Fruit fly (Drosophila melanogaster) whole organism, embryonic: ENCODE data around the gene Lamtor4.

ENCODE experiments used
- Awh ChIP-seq: fragments of 200-800 bp; sonication (Bioruptor generic); IDR thresholded peaks from 2 replicates; pipeline ENCODE4, ENCODE4 v1.3.6; 2022; ENCODE audit warnings: missing biosample characterization, missing genetic modification characterization
- Bdp1 ChIP-seq: fragments of 200-800 bp; sonication (Bioruptor generic); optimal IDR thresholded peaks from 3 replicates; lab custom pipeline; 2016; ENCODE audit warnings: missing biosample characterization, missing genetic modification characterization
- CG11456 ChIP-seq: fragments of 200-800 bp; sonication (Bioruptor generic); IDR thresholded peaks from 3 replicates; pipeline ENCODE4 v1.3.6; 2022; ENCODE audit warnings: missing biosample characterization, missing genetic modification characterization
- CG11695 ChIP-seq: fragments of 200-800 bp; sonication (Bioruptor generic); IDR thresholded peaks from 3 replicates; pipeline ENCODE4 v1.3.6; 2022; ENCODE audit warnings: missing biosample characterization, missing genetic modification characterization
- CG12236 ChIP-seq: fragments of 200-800 bp; sonication (Bioruptor generic); optimal IDR thresholded peaks from 2 replicates; lab custom pipeline; 2016; ENCODE audit warnings: missing biosample characterization, missing genetic modification characterization
- CG13424 ChIP-seq: fragments of 200-800 bp; sonication (Bioruptor generic); optimal IDR thresholded peaks from 2 replicates; lab custom pipeline; 2019; ENCODE audit warnings: missing biosample characterization, mild to moderate bottlenecking, missing genetic modification characterization, moderate library complexity
- CG15479 ChIP-seq: fragments of 200-800 bp; sonication (Bioruptor generic); optimal IDR thresholded peaks from 3 replicates; lab custom pipeline; 2019; ENCODE audit warnings: missing biosample characterization, mild to moderate bottlenecking, missing genetic modification characterization, moderate library complexity
- CG17912 ChIP-seq: fragments of 200-800 bp; sonication (Bioruptor generic); optimal IDR thresholded peaks from 2 replicates; lab custom pipeline; 2018; ENCODE audit warnings: missing biosample characterization, mild to moderate bottlenecking, missing genetic modification characterization
- CG18764 ChIP-seq: fragments of 200-800 bp; sonication (Bioruptor generic); optimal IDR thresholded peaks from 3 replicates; lab custom pipeline; 2016; ENCODE audit warnings: missing biosample characterization, missing genetic modification characterization
- CG2199 ChIP-seq: fragments of 200-800 bp; sonication (Bioruptor generic); IDR thresholded peaks from 3 replicates; pipeline ENCODE4 v1.3.6; 2022; ENCODE audit warnings: missing biosample characterization, missing genetic modification characterization
- CG30431 ChIP-seq: fragments of 200-800 bp; sonication (Bioruptor generic); optimal IDR thresholded peaks from 2 replicates; lab custom pipeline; 2017; ENCODE audit warnings: missing biosample characterization, missing genetic modification characterization
- CG34224 ChIP-seq: fragments of 200-800 bp; sonication (Bioruptor generic); IDR thresholded peaks from 3 replicates; pipeline ENCODE4 v1.3.6; 2022; ENCODE audit warnings: missing biosample characterization, missing genetic modification characterization; ENCODE audit not compliant: partially characterized antibody
- CG34376 ChIP-seq: fragments of 200-800 bp; sonication (Bioruptor generic); optimal IDR thresholded peaks from 2 replicates; lab custom pipeline; 2018; ENCODE audit warnings: missing biosample characterization, mild to moderate bottlenecking, missing genetic modification characterization
- CG4328 ChIP-seq: fragments of 200-800 bp; sonication (Bioruptor generic); optimal IDR thresholded peaks from 3 replicates; lab custom pipeline; 2017; ENCODE audit warnings: missing biosample characterization, missing genetic modification reagents, missing genetic modification characterization
- CG6272 ChIP-seq: fragments of 200-800 bp; sonication (Bioruptor generic); IDR thresholded peaks from 2 replicates; pipeline ENCODE4 v1.3.6; 2022; ENCODE audit warnings: missing biosample characterization, missing genetic modification characterization
- CG8089 ChIP-seq: fragments of 200-800 bp; sonication (Bioruptor generic); optimal IDR thresholded peaks from 3 replicates; lab custom pipeline; 2016; ENCODE audit warnings: missing biosample characterization, missing genetic modification characterization
- CrebB ChIP-seq: fragments of 200-800 bp; sonication (Bioruptor generic); optimal IDR thresholded peaks from 3 replicates; lab custom pipeline; 2018; ENCODE audit warnings: missing biosample characterization, mild to moderate bottlenecking, missing genetic modification characterization
- Dip3 ChIP-seq: fragments of 200-800 bp; sonication (Bioruptor generic); optimal IDR thresholded peaks from 3 replicates; lab custom pipeline; 2016; ENCODE audit warnings: missing biosample characterization, missing genetic modification characterization
- Elba2 ChIP-seq: fragments of 200-800 bp; sonication (Bioruptor generic); optimal IDR thresholded peaks from 3 replicates; lab custom pipeline; 2016; ENCODE audit warnings: missing biosample characterization, missing genetic modification characterization
- Fer2 ChIP-seq: fragments of 200-800 bp; sonication (Bioruptor generic); optimal IDR thresholded peaks from 2 replicates; lab custom pipeline; 2018; ENCODE audit warnings: missing biosample characterization, mild to moderate bottlenecking, missing genetic modification characterization, moderate library complexity
- Gsc ChIP-seq: fragments of 200-800 bp; sonication (Bioruptor generic); IDR thresholded peaks from 2 replicates; pipeline ENCODE4 v1.3.6; 2022; ENCODE audit warnings: missing biosample characterization, missing genetic modification characterization
- H2.0 ChIP-seq: fragments of 200-800 bp; sonication (Bioruptor generic); IDR thresholded peaks from 2 replicates; pipeline ENCODE4 v1.3.6; 2022; ENCODE audit warnings: missing biosample characterization, missing genetic modification characterization
- MBD-R2 ChIP-seq: fragments of 200-800 bp; sonication (Bioruptor generic); IDR thresholded peaks from 2 replicates; pipeline ENCODE4 v1.3.6; 2022; ENCODE audit warnings: missing biosample characterization, missing genetic modification characterization
- NC2β ChIP-seq: fragments of 200-800 bp; sonication (Bioruptor generic); optimal IDR thresholded peaks from 2 replicates; lab custom pipeline; 2016; ENCODE audit warnings: missing biosample characterization, missing genetic modification characterization
- NfI ChIP-seq: fragments of 200-800 bp; sonication (Bioruptor generic); optimal IDR thresholded peaks from 3 replicates; lab custom pipeline; 2018; ENCODE audit warnings: missing biosample characterization, mild to moderate bottlenecking, missing genetic modification characterization, moderate library complexity
- Xbp1 ChIP-seq: fragments of 200-800 bp; sonication (Bioruptor generic); optimal IDR thresholded peaks from 3 replicates; lab custom pipeline; 2016; ENCODE audit warnings: missing biosample characterization, mild to moderate bottlenecking, missing genetic modification characterization
- cad ChIP-seq: fragments of >200 bp; optimal IDR thresholded peaks from 2 replicates; lab custom pipeline; 2017; ENCODE audit warnings: missing biosample characterization, missing genetic modification characterization
- chn ChIP-seq: fragments of 200-800 bp; sonication (Bioruptor generic); optimal IDR thresholded peaks from 2 replicates; lab custom pipeline; 2016; ENCODE audit warnings: missing biosample characterization, missing genetic modification characterization
- da ChIP-seq: fragments of 200-800 bp; sonication (Bioruptor generic); optimal IDR thresholded peaks from 2 replicates; lab custom pipeline; 2016; ENCODE audit warnings: missing biosample characterization, missing genetic modification characterization
- dimm ChIP-seq: fragments of 200-800 bp; sonication (Bioruptor generic); IDR thresholded peaks from 2 replicates; pipeline ENCODE4 v1.3.6; 2022; ENCODE audit warnings: missing biosample characterization, missing genetic modification characterization
- en ChIP-seq: fragments of 200-800 bp; sonication (Bioruptor generic); optimal IDR thresholded peaks from 2 replicates; lab custom pipeline; 2016; ENCODE audit warnings: missing biosample characterization, missing genetic modification characterization
- fd3F ChIP-seq: fragments of 200-800 bp; sonication (Bioruptor generic); optimal IDR thresholded peaks from 2 replicates; lab custom pipeline; 2018; ENCODE audit warnings: missing biosample characterization, mild to moderate bottlenecking, missing genetic modification characterization, moderate library complexity
- ftz-f1 ChIP-seq: fragments of 200-800 bp; sonication (Bioruptor generic); optimal IDR thresholded peaks from 2 replicates; lab custom pipeline; 2016; ENCODE audit warnings: missing biosample characterization, missing genetic modification characterization
- fu2 ChIP-seq: fragments of 200-800 bp; sonication (Bioruptor generic); optimal IDR thresholded peaks from 2 replicates; lab custom pipeline; 2016; ENCODE audit warnings: missing biosample characterization, missing genetic modification characterization
- gcm2 ChIP-seq: fragments of 200-800 bp; sonication (Bioruptor generic); optimal IDR thresholded peaks from 2 replicates; lab custom pipeline; 2016; ENCODE audit warnings: missing biosample characterization, missing genetic modification characterization
- grau ChIP-seq: fragments of 200-800 bp; optimal IDR thresholded peaks from 3 replicates; lab custom pipeline; 2019; ENCODE audit warnings: missing biosample characterization, mild to moderate bottlenecking, missing genetic modification characterization, moderate library complexity
- gro ChIP-seq: fragments of 200-800 bp; sonication (Bioruptor generic); optimal IDR thresholded peaks from 2 replicates; lab custom pipeline; 2016; ENCODE audit warnings: missing biosample characterization, missing genetic modification characterization
- h ChIP-seq: fragments of >200 bp; optimal IDR thresholded peaks from 2 replicates; lab custom pipeline; 2017
- hb ChIP-seq: fragments of 200-800 bp; sonication (Bioruptor generic); IDR thresholded peaks from 3 replicates; pipeline ENCODE4 v1.3.6; 2022; ENCODE audit warnings: missing biosample characterization, missing genetic modification characterization; ENCODE audit not compliant: partially characterized antibody
- jigr1 ChIP-seq: fragments of 200-800 bp; sonication (Bioruptor generic); IDR thresholded peaks from 3 replicates; pipeline ENCODE4 v1.3.6; 2022; ENCODE audit warnings: missing biosample characterization, missing genetic modification characterization
- ken ChIP-seq: fragments of 200-800 bp; sonication (Bioruptor generic); IDR thresholded peaks from 3 replicates; pipeline ENCODE4 v1.3.6; 2022; ENCODE audit warnings: missing biosample characterization, missing genetic modification characterization
- kni ChIP-seq: fragments of 200-800 bp; sonication (Bioruptor generic); optimal IDR thresholded peaks from 3 replicates; lab custom pipeline; 2017; ENCODE audit warnings: mild to moderate bottlenecking, missing biosample characterization, missing genetic modification reagents, missing genetic modification characterization
- mirr ChIP-seq: fragments of 200-800 bp; sonication (Bioruptor generic); optimal IDR thresholded peaks from 3 replicates; lab custom pipeline; 2018; ENCODE audit warnings: missing biosample characterization, mild to moderate bottlenecking, missing genetic modification characterization
- odd ChIP-seq: fragments of 200-800 bp; sonication (Bioruptor generic); optimal IDR thresholded peaks from 2 replicates; lab custom pipeline; 2017; ENCODE audit warnings: missing biosample characterization, mild to moderate bottlenecking, missing genetic modification characterization
- pb ChIP-seq: fragments of 200-800 bp; sonication (Bioruptor generic); optimal IDR thresholded peaks from 3 replicates; lab custom pipeline; 2016; ENCODE audit warnings: missing biosample characterization, missing genetic modification characterization
- phol ChIP-seq: fragments of 200-800 bp; sonication (Bioruptor generic); optimal IDR thresholded peaks from 3 replicates; lab custom pipeline; 2018; ENCODE audit warnings: missing biosample characterization, mild to moderate bottlenecking, missing genetic modification characterization, moderate library complexity
- pnt ChIP-seq: fragments of 200-800 bp; sonication (Bioruptor generic); optimal IDR thresholded peaks from 3 replicates; lab custom pipeline; 2016; ENCODE audit warnings: missing biosample characterization, missing genetic modification characterization
- pum ChIP-seq: fragments of 200-800 bp; sonication (Bioruptor generic); optimal IDR thresholded peaks from 2 replicates; lab custom pipeline; 2016; ENCODE audit warnings: missing biosample characterization, missing genetic modification characterization
- schlank ChIP-seq: fragments of 200-800 bp; sonication (Bioruptor generic); optimal IDR thresholded peaks from 2 replicates; lab custom pipeline; 2018; ENCODE audit warnings: missing biosample characterization, mild to moderate bottlenecking, missing genetic modification characterization
- sd ChIP-seq: fragments of 200-800 bp; sonication (Bioruptor generic); optimal IDR thresholded peaks from 3 replicates; lab custom pipeline; 2018; ENCODE audit warnings: missing biosample characterization, mild to moderate bottlenecking, missing genetic modification characterization, moderate library complexity
- sug ChIP-seq: fragments of 200-800 bp; optimal IDR thresholded peaks from 2 replicates; lab custom pipeline; 2019; ENCODE audit warnings: missing biosample characterization, mild to moderate bottlenecking, missing genetic modification characterization, moderate library complexity
- tgo ChIP-seq: fragments of 200-800 bp; sonication (Bioruptor generic); IDR thresholded peaks from 3 replicates; pipeline ENCODE4 v1.3.6; 2022; ENCODE audit warnings: missing biosample characterization, missing genetic modification characterization
- zfh1 ChIP-seq: fragments of 200-800 bp; sonication (Bioruptor generic); IDR thresholded peaks from 3 replicates; pipeline ENCODE4 v1.3.6; 2022; ENCODE audit warnings: missing biosample characterization, missing genetic modification characterization

Lamtor4 gene

DNA sequence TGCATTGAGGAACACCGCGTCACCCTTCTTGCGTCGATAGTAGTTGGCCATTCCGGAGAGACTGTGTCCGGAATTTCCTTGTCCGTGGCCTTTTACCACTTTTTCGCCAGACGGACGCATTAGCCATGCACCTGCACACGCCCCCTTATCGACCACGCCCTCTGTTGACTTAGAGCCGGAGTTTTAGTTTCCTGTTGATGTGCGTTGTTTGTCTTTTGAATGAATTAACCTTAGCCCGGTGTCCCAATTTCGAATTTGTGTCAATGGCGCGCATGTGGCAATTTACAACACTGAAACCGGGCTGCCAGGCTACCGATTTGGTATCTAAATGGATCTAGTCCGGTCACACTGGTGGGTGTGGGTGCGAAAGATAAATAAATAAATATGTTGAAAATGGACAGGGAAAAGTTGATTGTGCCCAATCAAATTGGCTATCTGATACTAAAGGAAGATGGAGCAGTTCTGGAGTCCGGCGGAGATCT is at the start of gene Lamtor4, which contains the start of gene Gr63a (continued):
- TF ChIP-seq Xbp1 (GFP tag; lab: Kevin White, UChicago) (peak; percentile 26), Awh (GFP tag; lab: Robert Waterston, UW) (no peak), NfI (GFP tag; lab: Kevin White, UChicago) (peak; percentile 1), CG13424 (peak; percentile 6), CG15479 (GFP tag; lab: Kevin White, UChicago) (no peak), en (GFP tag; lab: Kevin White, UChicago) (no peak), Bdp1 (GFP tag; lab: Kevin White, UChicago) (peak; percentile 25), CG12236 (GFP tag; lab: Kevin White, UChicago) (no peak), phol (tag; lab: Kevin White, UChicago) (peak; percentile 49), da (no peak), h (lab: Kevin White, UChicago) (no peak), CG6272 (GFP tag; lab: Robert Waterston, UW) (no peak), Gsc (GFP tag; lab: Robert Waterston, UW) (no peak), jigr1 (GFP tag; lab: Robert Waterston, UW) (no peak), Fer2 (tag; lab: Kevin White, UChicago) (no peak), odd (no peak), fu2 (GFP tag; lab: Kevin White, UChicago) (no peak), CrebB (no peak), MBD-R2 (GFP tag; lab: Robert Waterston, UW) (peak; percentile 81), CG18764 (GFP tag; lab: Kevin White, UChicago) (no peak), CG4328 (no peak), sug (peak; percentile 43), gcm2 (GFP tag; lab: Kevin White, UChicago) (no peak), zfh1 (GFP tag; lab: Robert Waterston, UW) (0 out of 3 replicates have a peak, but pooled peaks have one; percentile 20), pnt (GFP tag; lab: Kevin White, UChicago) (no peak), mirr (GFP tag; lab: Kevin White, UChicago) (peak; percentile 6), cad (GFP tag; lab: Kevin White, UChicago) (no peak), CG34376 (GFP tag; lab: Kevin White, UChicago) (peak; percentile 72), ken (GFP tag; lab: Robert Waterston, UW) (no peak), dimm (GFP tag; lab: Robert Waterston, UW) (no peak), CG2199 (GFP tag; lab: Robert Waterston, UW) (peak; percentile 98), CG17912 (peak; percentile 51), fd3F (GFP tag; lab: Kevin White, UChicago) (no peak), chn (peak; percentile 21), CG11695 (GFP tag; lab: Robert Waterston, UW) (no peak), CG34224 (GFP tag; lab: Robert Waterston, UW) (no peak), grau (peak; percentile 16), sd (tag; lab: Kevin White, UChicago) (peak; percentile 21), tgo (GFP tag; lab: Robert Waterston, UW) (no peak), kni (GFP tag; lab: Kevin White, UChicago) (peak; percentile 16), ftz-f1 (GFP tag; lab: Kevin White, UChicago) (peak; percentile 5), Dip3 (GFP tag; lab: Kevin White, UChicago) (no peak), CG11456 (GFP tag; lab: Robert Waterston, UW) (no peak), Elba2 (GFP tag; lab: Kevin White, UChicago) (no peak), pum (GFP tag; lab: Kevin White, UChicago) (no peak), NC2β (peak; percentile 37), schlank (no peak), pb (GFP tag; lab: Kevin White, UChicago) (no peak), CG8089 (GFP tag; lab: Kevin White, UChicago) (no peak), hb (no peak), CG30431 (no peak), gro (GFP tag; lab: Kevin White, UChicago) (peak; percentile 27), H2.0 (no peak)
